Worm (Caenorhabditis elegans) whole organism, midembryonic: ENCODE measurements around the gene C45G9.15.

Experiments used
- T22C8.4 ChIP-seq: fragments of 200-800 bp; sonication (Bioruptor generic); IDR thresholded peaks from 2 replicates; pipeline ENCODE4 v1.3.6; 2022; ENCODE audit warnings: missing genetic modification characterization, missing compliant biosample characterization
- cog-1 ChIP-seq: sonication (generic microtip); optimal IDR thresholded peaks from 2 replicates; lab custom pipeline; 2016; ENCODE audit warnings: missing genetic modification characterization, missing compliant biosample characterization
- flt-1 ChIP-seq: fragments of 200-800 bp; sonication (Bioruptor generic); IDR thresholded peaks from 2 replicates; pipeline ENCODE4 v1.3.6; 2022; ENCODE audit warnings: missing genetic modification characterization, missing compliant biosample characterization
- klf-2 ChIP-seq: fragments of 200-800 bp; sonication (Bioruptor generic); conservative IDR thresholded peaks from 2 replicates; pipeline ENCODE4 v1.3.6; 2022; ENCODE audit warnings: missing genetic modification reagents, missing genetic modification characterization, missing compliant biosample characterization
- med-1 ChIP-seq: sonication (generic microtip); optimal IDR thresholded peaks from 2 replicates; lab custom pipeline; 2017; ENCODE audit warnings: missing genetic modification characterization, mild to moderate bottlenecking, missing compliant biosample characterization, antibody characterized with exemption, missing genetic modification reagents; ENCODE audit not compliant: insufficient read depth
- tab-1 ChIP-seq: fragments of 200-800 bp; sonication (Bioruptor generic); IDR thresholded peaks from 2 replicates; pipeline ENCODE4 v1.3.6; 2022; ENCODE audit warnings: missing genetic modification characterization, missing compliant biosample characterization
- ztf-23 ChIP-seq: fragments of 200-800 bp; sonication (Bioruptor generic); IDR thresholded peaks from 2 replicates; pipeline ENCODE4 v1.3.6; 2022; ENCODE audit warnings: missing genetic modification reagents, missing genetic modification characterization, missing compliant biosample characterization
- ztf-29 ChIP-seq: fragments of 200-800 bp; sonication (Bioruptor generic); IDR thresholded peaks from 2 replicates; pipeline ENCODE4 v1.3.6; 2022; ENCODE audit warnings: missing genetic modification reagents, missing genetic modification characterization, missing compliant biosample characterization

- TF ChIP-seq ztf-23 (GFP tag; lab: Robert Waterston, UW) (no peak), ztf-29 (GFP tag; lab: Robert Waterston, UW) (no peak), klf-2 (no peak), tab-1 (no peak), flt-1 (GFP tag; lab: Robert Waterston, UW) (no peak), med-1 (GFP tag; lab: Kevin White, UChicago) (no peak), T22C8.4 (no peak), cog-1 (tag; lab: Kevin White, UChicago) (no peak)
Observed at ce11 chrIII:5099500-5099899, 47.7 kb upstream of the C45G9.15 start.
